Worm (Caenorhabditis elegans): ENCODE results near the gene hgap-2.

ce11 chrII:8710317-8710716 is 25.6 kb upstream of the hgap-2 start, which contains the start of gene srg-15:
- TF ChIP-seq fos-1 (tag; optimal IDR thresholded peaks at IDR 0.05) (no peak), saeg-2 (GFP tag; IDR thresholded peaks at IDR 0.05) (no peak), nhr-10 (tag; optimal IDR thresholded peaks at IDR 0.05) (no peak), pha-4 (GFP tag; IDR thresholded peaks at IDR 0.05) (no peak), pha-4 (tag; optimal IDR thresholded peaks at IDR 0.05) (no peak), ces-1 (GFP tag; optimal IDR thresholded peaks at IDR 0.05) (no peak), jun-1 (tag; optimal IDR thresholded peaks at IDR 0.05) (no peak), R02D3.7 (tag; optimal IDR thresholded peaks at IDR 0.05) (no peak), nhr-11 (tag; optimal IDR thresholded peaks at IDR 0.05) (no peak), unc-39 (tag; optimal IDR thresholded peaks at IDR 0.05) (no peak), ctbp-1 (GFP tag; IDR thresholded peaks at IDR 0.05) (no peak)
